Worm (Caenorhabditis elegans): ENCODE results near the gene H06H21.8.

ce11 chrIV:4864524-4864923 lies 43.6 kb upstream of the H06H21.8 start:
- TF ChIP-seq dao-5 (tag; optimal IDR thresholded peaks at IDR 0.05) (no peak), him-1 (tag; optimal IDR thresholded peaks at IDR 0.05) (no peak), W03F9.2 (tag; optimal IDR thresholded peaks at IDR 0.05) (no peak)

Data from whole organism, L4/young adult.